Worm (Caenorhabditis elegans) whole organism, late embryonic: Measurements from ENCODE around the gene F21C10.4.

ENCODE experiments used
- F13H6.1 ChIP-seq: sonication (generic microtip); optimal IDR thresholded peaks from 2 replicates; lab custom pipeline; 2016; ENCODE audit warnings: missing genetic modification characterization, missing compliant biosample characterization
- ama-1 ChIP-seq: fragments of 150-350 bp; optimal IDR thresholded peaks from 2 replicates; lab custom pipeline; 2014
- ceh-14 ChIP-seq: sonication (generic microtip); optimal IDR thresholded peaks from 2 replicates; lab custom pipeline; 2016; ENCODE audit warnings: missing genotype, missing genetic modification characterization, missing compliant biosample characterization
- ceh-19 ChIP-seq: fragments of 200-800 bp; sonication (Bioruptor generic); optimal IDR thresholded peaks from 2 replicates; lab custom pipeline; 2018; ENCODE audit warnings: mild to moderate bottlenecking, missing genetic modification characterization, missing compliant biosample characterization
- ceh-22 ChIP-seq: sonication (generic microtip); optimal IDR thresholded peaks from 2 replicates; lab custom pipeline; 2017; ENCODE audit warnings: missing biosample characterization, missing genetic modification characterization
- ceh-30 ChIP-seq: fragments of 150-350 bp; optimal IDR thresholded peaks from 2 replicates; lab custom pipeline; 2014; ENCODE audit warnings: missing biosample characterization, missing genetic modification characterization
- nfya-1 ChIP-seq: sonication (generic microtip); optimal IDR thresholded peaks from 2 replicates; lab custom pipeline; 2017; ENCODE audit warnings: missing genetic modification characterization, mild to moderate bottlenecking, missing compliant biosample characterization, antibody characterized with exemption, moderate library complexity
- nhr-11 ChIP-seq: fragments of 150-350 bp; optimal IDR thresholded peaks from 2 replicates; lab custom pipeline; 2014; ENCODE audit warnings: missing biosample characterization, missing genetic modification characterization
- pqm-1 ChIP-seq: sonication (generic microtip); optimal IDR thresholded peaks from 2 replicates; lab custom pipeline; 2016; ENCODE audit warnings: missing genetic modification characterization, missing compliant biosample characterization
- rnt-1 ChIP-seq: sonication (generic microtip); optimal IDR thresholded peaks from 2 replicates; lab custom pipeline; 2016; ENCODE audit warnings: missing genetic modification characterization, missing compliant biosample characterization
- sox-4 ChIP-seq: sonication (generic microtip); optimal IDR thresholded peaks from 2 replicates; lab custom pipeline; 2017; ENCODE audit warnings: mild to moderate bottlenecking, missing genetic modification characterization, inconsistent platforms, missing compliant biosample characterization

ce11 chrV:9132043-9132442 lies 5.6 kb downstream of the F21C10.4 start, which contains the start of gene F21C10.1:
- TF ChIP-seq pqm-1 (no peak), rnt-1 (tag; lab: Kevin White, UChicago) (no peak), ceh-14 (tag; lab: Kevin White, UChicago) (no peak), ceh-22 (tag; lab: Kevin White, UChicago) (no peak), nhr-11 (tag; lab: Kevin White, UChicago) (no peak), ceh-30 (tag; lab: Kevin White, UChicago) (no peak), ceh-19 (no peak), ama-1 (lab: Kevin White, UChicago) (no peak), nfya-1 (tag; lab: Kevin White, UChicago) (no peak), sox-4 (tag; lab: Kevin White, UChicago) (no peak), F13H6.1 (no peak)
